Fruit fly (Drosophila melanogaster) whole organism, embryonic: ENCODE data around the gene Nepl18.

Experiments used
- Atf6 ChIP-seq: fragments of 200-800 bp; sonication (Bioruptor generic); IDR thresholded peaks from 2 replicates; pipeline ENCODE4 v1.3.6; 2022; ENCODE audit warnings: missing biosample characterization, missing genetic modification characterization
- CG10267 ChIP-seq: fragments of 200-800 bp; sonication (Bioruptor generic); optimal IDR thresholded peaks from 2 replicates; lab custom pipeline; 2018; ENCODE audit warnings: missing biosample characterization, mild to moderate bottlenecking, missing genetic modification characterization, moderate library complexity
- CG10565 ChIP-seq: fragments of 200-800 bp; sonication (Bioruptor generic); optimal IDR thresholded peaks from 3 replicates; lab custom pipeline; 2016; ENCODE audit warnings: missing biosample characterization, mild to moderate bottlenecking, missing genetic modification characterization
- CG14050 ChIP-seq: fragments of 200-800 bp; sonication (Bioruptor generic); IDR thresholded peaks from 3 replicates; pipeline ENCODE4 v1.3.6; 2022; ENCODE audit warnings: missing biosample characterization, missing genetic modification characterization
- CG17385 ChIP-seq: fragments of 200-800 bp; sonication (Bioruptor generic); optimal IDR thresholded peaks from 3 replicates; lab custom pipeline; 2018; ENCODE audit warnings: missing biosample characterization, mild to moderate bottlenecking, missing genetic modification characterization
- CG1792 ChIP-seq: fragments of 200-800 bp; sonication (Bioruptor generic); optimal IDR thresholded peaks from 2 replicates; lab custom pipeline; 2016; ENCODE audit warnings: missing biosample characterization, missing genetic modification characterization
- CG18599 ChIP-seq: fragments of 200-800 bp; sonication (Bioruptor generic); optimal IDR thresholded peaks from 3 replicates; lab custom pipeline; 2017; ENCODE audit warnings: missing biosample characterization, missing genetic modification characterization, mild to moderate bottlenecking, moderate library complexity, missing genetic modification reagents
- CG6254 ChIP-seq: fragments of 200-800 bp; sonication (Bioruptor generic); optimal IDR thresholded peaks from 3 replicates; lab custom pipeline; 2017; ENCODE audit warnings: mild to moderate bottlenecking, missing biosample characterization, missing genetic modification reagents, missing genetic modification characterization
- CG7987 ChIP-seq: fragments of 200-800 bp; sonication (Bioruptor generic); optimal IDR thresholded peaks from 2 replicates; lab custom pipeline; 2018; ENCODE audit warnings: missing biosample characterization, mild to moderate bottlenecking, missing genetic modification characterization, moderate library complexity
- CG9437 ChIP-seq: fragments of 200-800 bp; sonication (Bioruptor generic); optimal IDR thresholded peaks from 2 replicates; lab custom pipeline; 2018; ENCODE audit warnings: missing biosample characterization, mild to moderate bottlenecking, missing genetic modification characterization
- Trl ChIP-seq, 3 experiments: fragments of >200 bp in 2 of 3; fragments of 200-800 bp in 1 of 3; sonication (Bioruptor generic) in 1 of 3; optimal IDR thresholded peaks; 2 replicates in 1 of 3; 3 replicates in 2 of 3; lab custom pipeline; 2016 to 2017; ENCODE audit warnings: missing biosample characterization in 1 of 3, missing genetic modification characterization in 1 of 3
- Xrp1 ChIP-seq: fragments of 200-800 bp; sonication (Bioruptor generic); IDR thresholded peaks from 2 replicates; pipeline ENCODE4 v1.3.6; 2022; ENCODE audit warnings: missing biosample characterization, missing genetic modification characterization
- cg ChIP-seq: fragments of 200-800 bp; sonication (Bioruptor generic); optimal IDR thresholded peaks from 3 replicates; lab custom pipeline; 2019; ENCODE audit warnings: missing biosample characterization, mild to moderate bottlenecking, missing genetic modification characterization, moderate library complexity
- crol ChIP-seq: fragments of 200-800 bp; sonication (Bioruptor generic); IDR thresholded peaks from 2 replicates; pipeline ENCODE4 v1.3.6; 2022; ENCODE audit warnings: missing biosample characterization, missing genetic modification characterization
- ftz-f1 ChIP-seq: fragments of 200-800 bp; sonication (Bioruptor generic); optimal IDR thresholded peaks from 2 replicates; lab custom pipeline; 2016; ENCODE audit warnings: missing biosample characterization, missing genetic modification characterization
- trem ChIP-seq: fragments of 200-800 bp; optimal IDR thresholded peaks from 3 replicates; lab custom pipeline; 2019; ENCODE audit warnings: missing biosample characterization, mild to moderate bottlenecking, missing genetic modification characterization, moderate library complexity

Nepl18 gene

DNA sequence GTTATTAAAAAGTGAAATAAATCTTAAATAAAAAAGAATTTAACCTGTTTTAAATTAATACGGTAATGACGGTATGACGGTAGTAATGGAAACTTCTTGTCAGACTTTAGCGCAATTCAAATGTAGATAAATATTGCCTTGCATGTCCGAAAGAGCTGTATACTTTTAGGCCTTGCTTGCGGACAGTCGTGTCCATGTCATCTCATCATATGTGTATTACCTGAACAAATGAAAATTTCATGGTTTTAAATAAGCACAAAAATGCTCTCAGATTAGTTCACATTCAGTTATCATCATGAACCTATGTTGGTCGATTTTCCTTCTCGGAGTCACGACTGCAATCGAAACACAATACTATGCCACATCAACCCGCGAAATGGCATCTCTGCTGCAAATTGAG lies 47.3 kb downstream of the Nepl18 start, which contains the start of gene CG11828:
Gene CG11828, plus strand, starts transcription at position 301 of the 400 bp plus-strand sequence.
- TF ChIP-seq CG6254 (GFP tag; lab: Kevin White, UChicago) (no peak), CG14050 (no peak), Atf6 (GFP tag; lab: Robert Waterston, UW) (no peak), crol (GFP tag; lab: Robert Waterston, UW) (no peak), CG18599 (GFP tag; lab: Kevin White, UChicago) (no peak), CG10267 (no peak), Trl (optimal IDR thresholded peaks at IDR 0.05; lab: Kevin White, UChicago) (no peak), Trl (GFP tag; optimal IDR thresholded peaks at IDR 0.05; lab: Kevin White, UChicago) (no peak), CG9437 (GFP tag; lab: Kevin White, UChicago) (no peak), CG7987 (no peak), cg (GFP tag; lab: Kevin White, UChicago) (no peak), trem (tag; lab: Kevin White, UChicago) (no peak), CG10565 (no peak), CG1792 (GFP tag; lab: Kevin White, UChicago) (no peak), ftz-f1 (GFP tag; lab: Kevin White, UChicago) (no peak), Xrp1 (GFP tag; lab: Robert Waterston, UW) (no peak), CG17385 (no peak)
